Worm (Caenorhabditis elegans) whole organism, L2 larva: Measurements from ENCODE around the gene C33H5.13.

Source experiments
- C34F6.9 ChIP-seq: fragments of 150-350 bp; optimal IDR thresholded peaks from 2 replicates; lab custom pipeline; 2014; ENCODE audit warnings: missing biosample characterization, missing genetic modification characterization
- F13H6.1 ChIP-seq: sonication (generic microtip); optimal IDR thresholded peaks from 2 replicates; lab custom pipeline; 2016; ENCODE audit warnings: missing genetic modification characterization, missing compliant biosample characterization
- Y55F3AM.14 ChIP-seq: fragments of 200-800 bp; sonication (Bioruptor generic); optimal IDR thresholded peaks from 2 replicates; lab custom pipeline; 2018; ENCODE audit warnings: mild to moderate bottlenecking, missing genetic modification characterization, missing compliant biosample characterization
- ZK546.5 ChIP-seq: sonication (generic microtip); optimal IDR thresholded peaks from 2 replicates; lab custom pipeline; 2017; ENCODE audit warnings: missing biosample characterization, missing genetic modification characterization
- alr-1 ChIP-seq: fragments of 150-350 bp; optimal IDR thresholded peaks from 2 replicates; lab custom pipeline; 2014; ENCODE audit warnings: missing biosample characterization, missing genetic modification characterization
- aly-2 ChIP-seq: fragments of 150-350 bp; optimal IDR thresholded peaks from 2 replicates; lab custom pipeline; 2014; ENCODE audit warnings: missing biosample characterization, missing genetic modification characterization
- blmp-1 ChIP-seq: sonication (generic microtip); optimal IDR thresholded peaks from 2 replicates; lab custom pipeline; 2017; ENCODE audit warnings: missing genetic modification characterization, mild to moderate bottlenecking, missing compliant biosample characterization, antibody characterized with exemption, moderate library complexity; ENCODE audit not compliant: insufficient read depth
- ceh-82 ChIP-seq: fragments of 150-350 bp; optimal IDR thresholded peaks from 2 replicates; lab custom pipeline; 2014; ENCODE audit warnings: missing biosample characterization, missing genetic modification characterization
- crh-2 ChIP-seq: sonication (generic microtip); optimal IDR thresholded peaks from 2 replicates; lab custom pipeline; 2017; ENCODE audit warnings: missing biosample characterization, missing genetic modification characterization
- dmd-4 ChIP-seq: sonication (generic microtip); optimal IDR thresholded peaks from 2 replicates; lab custom pipeline; 2017; ENCODE audit warnings: missing biosample characterization, missing genetic modification characterization
- elt-1 ChIP-seq: fragments of 150-350 bp; optimal IDR thresholded peaks from 2 replicates; lab custom pipeline; 2014; ENCODE audit warnings: missing biosample characterization, missing genetic modification characterization
- elt-3 ChIP-seq: sonication (generic microtip); optimal IDR thresholded peaks from 2 replicates; lab custom pipeline; 2017; ENCODE audit warnings: missing biosample characterization, missing genetic modification characterization
- fos-1 ChIP-seq: fragments of 150-350 bp; optimal IDR thresholded peaks from 2 replicates; lab custom pipeline; 2014; ENCODE audit warnings: missing biosample characterization, missing genetic modification characterization
- lin-13 ChIP-seq: fragments of 150-350 bp; optimal IDR thresholded peaks from 2 replicates; lab custom pipeline; 2014; ENCODE audit warnings: missing biosample characterization, missing genetic modification reagents, missing genetic modification characterization
- lsy-2 ChIP-seq, 2 experiments: fragments of 150-350 bp in 1 of 2; sonication (generic microtip) in 1 of 2; optimal IDR thresholded peaks; 2 replicates each; lab custom pipeline; 2014 to 2017; ENCODE audit warnings: missing biosample characterization in 2 of 2, missing genetic modification characterization in 2 of 2
- mab-5 ChIP-seq: fragments of 150-350 bp; optimal IDR thresholded peaks from 2 replicates; lab custom pipeline; 2014; ENCODE audit warnings: missing biosample characterization, missing genetic modification characterization
- mbf-1 ChIP-seq: sonication (generic microtip); optimal IDR thresholded peaks from 2 replicates; lab custom pipeline; 2017; ENCODE audit warnings: missing biosample characterization, missing genetic modification characterization
- nhr-10 ChIP-seq: sonication (generic microtip); optimal IDR thresholded peaks from 2 replicates; lab custom pipeline; 2017; ENCODE audit warnings: missing biosample characterization, missing genetic modification characterization
- nhr-11 ChIP-seq: fragments of 150-350 bp; optimal IDR thresholded peaks from 2 replicates; lab custom pipeline; 2014; ENCODE audit warnings: missing biosample characterization, missing genetic modification characterization
- nhr-12 ChIP-seq: fragments of 150-350 bp; optimal IDR thresholded peaks from 2 replicates; lab custom pipeline; 2014; ENCODE audit warnings: missing biosample characterization, missing genetic modification characterization
- nhr-129 ChIP-seq: fragments of 150-350 bp; optimal IDR thresholded peaks from 2 replicates; lab custom pipeline; 2014; ENCODE audit warnings: missing biosample characterization, missing genetic modification characterization
- nhr-21 ChIP-seq: fragments of 150-350 bp; optimal IDR thresholded peaks from 2 replicates; lab custom pipeline; 2014; ENCODE audit warnings: missing biosample characterization, missing genetic modification characterization
- nhr-237 ChIP-seq: fragments of 150-350 bp; optimal IDR thresholded peaks from 2 replicates; lab custom pipeline; 2014; ENCODE audit warnings: missing biosample characterization, missing genetic modification characterization
- nhr-6 ChIP-seq: fragments of 150-350 bp; optimal IDR thresholded peaks from 2 replicates; lab custom pipeline; 2014; ENCODE audit warnings: missing biosample characterization, missing genetic modification characterization
- nhr-77 ChIP-seq: fragments of 150-350 bp; optimal IDR thresholded peaks from 2 replicates; lab custom pipeline; 2014; ENCODE audit warnings: missing biosample characterization, missing genetic modification characterization
- peb-1 ChIP-seq: fragments of 150-350 bp; optimal IDR thresholded peaks from 2 replicates; lab custom pipeline; 2014; ENCODE audit warnings: missing biosample characterization, missing genetic modification characterization
- sem-4 ChIP-seq: fragments of 150-350 bp; optimal IDR thresholded peaks from 2 replicates; lab custom pipeline; 2014; ENCODE audit warnings: missing biosample characterization, missing genetic modification reagents, missing genetic modification characterization
- skn-1 ChIP-seq: sonication (generic microtip); optimal IDR thresholded peaks from 2 replicates; lab custom pipeline; 2017; ENCODE audit warnings: missing biosample characterization, missing genetic modification characterization
- sma-3 ChIP-seq: sonication (generic microtip); optimal IDR thresholded peaks from 2 replicates; lab custom pipeline; 2016; ENCODE audit warnings: missing genetic modification reagents, missing genetic modification characterization, missing compliant biosample characterization
- unc-39 ChIP-seq: fragments of 150-350 bp; optimal IDR thresholded peaks from 2 replicates; lab custom pipeline; 2014; ENCODE audit warnings: missing biosample characterization, missing genetic modification characterization
- unc-55 ChIP-seq: fragments of 150-350 bp; sonication (generic microtip); optimal IDR thresholded peaks from 3 replicates; lab custom pipeline; 2014; ENCODE audit warnings: missing biosample characterization, missing genetic modification reagents, missing genetic modification characterization
- unc-62 ChIP-seq: fragments of 150-350 bp; optimal IDR thresholded peaks from 2 replicates; lab custom pipeline; 2014; ENCODE audit warnings: missing biosample characterization, missing genetic modification reagents, missing genetic modification characterization
- zag-1 ChIP-seq: fragments of 150-350 bp; optimal IDR thresholded peaks from 2 replicates; lab custom pipeline; 2014; ENCODE audit warnings: missing biosample characterization, missing genetic modification characterization
- ztf-11 ChIP-seq: sonication (generic microtip); optimal IDR thresholded peaks from 2 replicates; lab custom pipeline; 2017; ENCODE audit warnings: missing biosample characterization, missing genetic modification characterization
- ztf-4 ChIP-seq: fragments of 150-350 bp; optimal IDR thresholded peaks from 2 replicates; lab custom pipeline; 2014; ENCODE audit warnings: missing biosample characterization, missing genetic modification characterization

C33H5.13 gene

DNA sequence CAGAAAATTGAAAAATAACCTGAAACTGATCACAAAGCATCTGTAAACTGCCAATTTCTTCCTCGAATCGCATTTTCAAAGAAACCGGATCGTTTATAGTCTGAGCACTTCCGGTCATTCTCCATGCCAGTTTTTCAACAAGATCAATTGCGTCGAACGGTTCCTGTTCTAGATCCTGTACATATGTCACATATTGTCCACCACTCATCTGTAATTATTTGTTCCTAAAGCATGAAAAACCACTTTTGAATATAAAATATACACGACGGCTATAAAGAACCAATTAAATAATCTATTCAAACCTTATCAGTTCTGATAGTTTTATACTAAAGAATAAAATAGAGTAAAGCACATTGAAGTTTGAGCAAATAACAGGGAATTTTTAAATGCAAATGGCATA lies 9.8 kb downstream of the C33H5.13 start, which contains the start of gene sec-10:
sec-10 (minus strand) TSS at position 208 of the 400 bp plus-strand sequence.
- TF ChIP-seq fos-1 (tag; lab: Kevin White, UChicago) (peak; percentile 17), elt-3 (no peak), F13H6.1 (tag; lab: Kevin White, UChicago) (no peak), unc-39 (tag; lab: Kevin White, UChicago) (no peak), nhr-10 (tag; lab: Kevin White, UChicago) (no peak), nhr-6 (tag; lab: Kevin White, UChicago) (no peak), mbf-1 (tag; lab: Kevin White, UChicago) (no peak), aly-2 (tag; lab: Kevin White, UChicago) (no peak)
- TF ChIP-seq, all 48 proteins: peak for 1

DNA sequence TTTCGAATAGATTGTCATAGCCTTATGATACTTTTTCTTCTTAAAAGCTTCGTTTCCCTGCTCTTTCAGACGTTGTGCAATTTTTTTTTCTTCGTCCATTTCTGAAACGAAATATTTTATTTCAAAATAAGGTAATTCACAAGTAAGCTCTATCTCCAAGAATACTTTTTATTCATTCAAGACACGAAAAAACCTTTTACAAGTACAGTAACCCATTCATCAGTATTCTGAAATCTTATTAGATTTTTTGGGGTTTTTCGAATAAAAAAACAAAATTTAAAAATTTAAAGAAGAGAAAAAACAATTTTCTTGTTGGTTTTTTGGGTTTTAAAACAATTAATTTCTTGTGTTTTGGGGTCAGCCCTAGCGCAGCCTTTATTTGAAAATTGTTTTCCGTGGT lies 13.2 kb downstream of the C33H5.13 start, which contains the start of gene rpap-3:
rpap-3 (minus strand) TSS at position 101 of the 400 bp plus-strand sequence.
- TF ChIP-seq skn-1 (tag; lab: Kevin White, UChicago) (no peak), fos-1 (tag; lab: Kevin White, UChicago) (no peak), Y55F3AM.14 (GFP tag; lab: Kevin White, UChicago) (no peak), sem-4 (tag; lab: Kevin White, UChicago) (no peak), ceh-82 (no peak), nhr-237 (no peak), alr-1 (tag; lab: Kevin White, UChicago) (no peak), lin-13 (GFP tag; lab: Kevin White, UChicago) (no peak), crh-2 (tag; lab: Kevin White, UChicago) (no peak), blmp-1 (no peak), mab-5 (no peak), nhr-12 (tag; lab: Kevin White, UChicago) (no peak), nhr-6 (tag; lab: Kevin White, UChicago) (no peak), C34F6.9 (tag; lab: Kevin White, UChicago) (no peak), nhr-11 (tag; lab: Kevin White, UChicago) (no peak), zag-1 (tag; lab: Kevin White, UChicago) (no peak)

DNA sequence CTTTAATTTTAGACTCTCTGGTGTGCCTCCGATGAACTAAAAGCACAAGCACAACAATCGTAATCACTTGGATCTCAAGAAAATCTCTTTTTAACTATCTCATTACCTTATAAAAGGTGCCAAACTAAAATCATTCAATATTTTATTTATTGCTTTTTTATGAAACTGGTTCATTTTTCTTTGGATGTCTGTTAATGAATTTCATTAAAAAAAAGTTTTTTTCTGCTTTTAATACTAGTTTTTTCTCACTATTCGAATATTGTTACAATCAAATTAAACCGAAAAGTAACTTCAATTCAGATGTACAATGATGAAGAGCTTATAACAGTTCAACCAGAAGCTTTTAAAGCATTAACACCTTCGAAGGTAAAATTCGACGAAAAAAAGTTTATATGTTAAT lies 16.3 kb downstream of the C33H5.13 start, which contains the start of gene swd-2.1:
swd-2.1 (plus strand) TSS at position 301 of the 400 bp plus-strand sequence.
- TF ChIP-seq peb-1 (tag; lab: Kevin White, UChicago) (no peak), zag-1 (tag; lab: Kevin White, UChicago) (no peak), skn-1 (tag; lab: Kevin White, UChicago) (no peak), unc-55 (no peak), sma-3 (GFP tag; lab: Kevin White, UChicago) (no peak), nhr-129 (no peak), nhr-21 (no peak)

DNA sequence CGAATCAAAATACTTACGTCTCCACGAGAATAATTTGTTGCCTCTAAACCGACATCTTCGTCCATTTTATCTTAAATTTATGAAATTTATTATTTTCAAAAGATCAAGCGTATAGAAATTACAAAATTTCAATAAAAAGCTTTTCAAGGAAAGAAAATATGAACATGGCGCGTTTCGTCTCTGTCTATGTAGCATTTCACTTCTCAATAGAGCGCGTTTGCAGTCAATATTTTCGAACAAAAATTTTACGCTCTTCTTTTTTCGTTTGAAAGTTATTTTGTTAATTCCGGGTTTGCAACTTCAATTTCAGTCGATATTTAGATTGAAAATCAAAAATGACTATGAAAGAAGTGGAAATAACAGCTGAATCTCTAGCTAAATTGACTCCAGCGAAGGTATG lies 17.9 kb downstream of the C33H5.13 start, which contains the start of the genes hcf-1 and swd-2.2:
hcf-1 (minus strand) TSS at position 70 of the 400 bp plus-strand sequence.
swd-2.2 (plus strand) TSS at position 206 of the 400 bp plus-strand sequence.
- TF ChIP-seq blmp-1 (no peak), nhr-77 (tag; lab: Kevin White, UChicago) (no peak), zag-1 (tag; lab: Kevin White, UChicago) (no peak), F13H6.1 (tag; lab: Kevin White, UChicago) (no peak), sma-3 (GFP tag; lab: Kevin White, UChicago) (no peak), Y55F3AM.14 (GFP tag; lab: Kevin White, UChicago) (no peak), C34F6.9 (tag; lab: Kevin White, UChicago) (peak; percentile 73), crh-2 (tag; lab: Kevin White, UChicago) (peak; percentile 17), lsy-2 (tag; optimal IDR thresholded peaks at IDR 0.05; lab: Kevin White, UChicago) (peak in 1 of 2 experiments; percentile 63), nhr-10 (tag; lab: Kevin White, UChicago) (no peak), nhr-11 (tag; lab: Kevin White, UChicago) (no peak), ztf-11 (tag; lab: Kevin White, UChicago) (no peak), skn-1 (tag; lab: Kevin White, UChicago) (no peak), ztf-4 (tag; lab: Kevin White, UChicago) (no peak), nhr-12 (tag; lab: Kevin White, UChicago) (no peak), nhr-129 (peak; percentile 4), elt-1 (tag; lab: Kevin White, UChicago) (no peak), mab-5 (no peak), unc-62 (no peak), elt-3 (no peak), unc-55 (peak; percentile 67), ZK546.5 (no peak), dmd-4 (tag; lab: Kevin White, UChicago) (no peak)
- TF ChIP-seq, all 48 proteins: peak for 5
